Fruit fly (Drosophila melanogaster): ENCODE measurements around the gene CG8012.

The CG8012 gene

DNA sequence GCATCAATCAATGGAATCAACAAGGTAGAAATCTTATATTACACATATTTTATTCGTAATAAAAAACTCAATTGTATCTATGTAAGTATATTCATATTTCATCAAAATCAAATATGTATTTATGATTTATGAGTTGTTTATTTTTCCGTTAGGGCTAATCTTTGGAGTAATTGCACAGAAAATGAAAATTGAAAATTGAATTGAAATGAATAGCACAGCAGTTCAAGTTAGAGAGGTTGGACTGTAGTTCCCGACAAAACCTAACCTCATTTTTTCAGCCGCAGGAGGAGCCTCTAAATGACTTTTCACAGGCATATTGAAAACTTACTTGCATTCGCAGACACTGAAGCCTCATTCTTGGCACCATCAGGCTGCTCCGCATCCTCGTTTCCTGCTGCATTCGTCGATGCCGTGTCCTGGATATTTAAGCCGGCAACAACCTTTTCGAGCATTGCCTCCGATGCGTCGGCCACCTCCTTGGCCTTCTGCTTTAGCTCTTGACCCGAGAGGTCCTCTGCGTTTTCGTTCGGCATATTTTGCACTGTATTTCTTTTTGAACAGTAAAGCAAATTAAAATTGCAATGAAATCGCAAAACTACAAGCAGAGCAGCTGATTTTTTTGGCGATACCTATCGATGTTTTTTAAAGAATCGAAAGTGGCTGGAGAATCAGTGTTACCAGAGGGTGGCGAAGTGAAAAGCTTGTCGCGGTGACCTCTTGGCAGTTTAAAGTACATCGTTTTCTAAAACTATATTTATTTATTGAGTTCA lies 37.1 kb upstream of the CG8012 start, which contains the start of gene Nmt (continued):
- TF ChIP-seq CG42726 (GFP tag; IDR thresholded peaks at IDR 0.05; ENCODE audit: partially characterized antibody): peak; percentile 35; the same call in 1 of the 2 replicates
- TF ChIP-seq pan (optimal IDR thresholded peaks at IDR 0.05): no peak
- no peak for TF ChIP-seq pan (GFP tag; optimal IDR thresholded peaks at IDR 0.05 in 1 of 2, IDR thresholded peaks at IDR 0.05 in 1 of 2)
- TF ChIP-seq CG1024 (GFP tag; IDR thresholded peaks at IDR 0.05): no peak
- no peak for TF ChIP-seq CG9609 (GFP tag; optimal IDR thresholded peaks at IDR 0.05)
- no peak for TF ChIP-seq scrt (GFP tag; optimal IDR thresholded peaks at IDR 0.05)
- no peak for TF ChIP-seq Myb (GFP tag; optimal IDR thresholded peaks at IDR 0.05)
- no peak for TF ChIP-seq jumu (GFP tag; optimal IDR thresholded peaks at IDR 0.05)
- peak; percentile 86 for TF ChIP-seq hbn (GFP tag; IDR thresholded peaks at IDR 0.05; ENCODE audit: partially characterized antibody)
- no peak for TF ChIP-seq CG2875 (GFP tag; optimal IDR thresholded peaks at IDR 0.05)
- peak; percentile 30 for TF ChIP-seq Hsf (GFP tag; optimal IDR thresholded peaks at IDR 0.05)
- peak; percentile 67 for TF ChIP-seq CG2120 (GFP tag; optimal IDR thresholded peaks at IDR 0.05)
- TF ChIP-seq ranshi (GFP tag; IDR thresholded peaks at IDR 0.05): peak; percentile 14; the same call in 1 of the 2 replicates
- no peak for TF ChIP-seq al (GFP tag; IDR thresholded peaks at IDR 0.05)
- peak; percentile 45 for TF ChIP-seq MESR4 (GFP tag; optimal IDR thresholded peaks at IDR 0.05)
- no peak for TF ChIP-seq tap (tag; optimal IDR thresholded peaks at IDR 0.05)
- TF ChIP-seq Atf-2 (GFP tag; optimal IDR thresholded peaks at IDR 0.05): no peak
- no peak for TF ChIP-seq CG7357 (GFP tag; IDR thresholded peaks at IDR 0.05)
- TF ChIP-seq CG10274 (GFP tag; optimal IDR thresholded peaks at IDR 0.05): no peak
- no peak for TF ChIP-seq CG2199 (GFP tag; IDR thresholded peaks at IDR 0.05)
- peak in 1 of 2 experiments; percentile 4 for TF ChIP-seq Pdp1 (GFP tag; optimal IDR thresholded peaks at IDR 0.05)
- no peak for TF ChIP-seq CG4404 (GFP tag; IDR thresholded peaks at IDR 0.05)
- no peak for TF ChIP-seq CG12104 (GFP tag; optimal IDR thresholded peaks at IDR 0.05)
- no peak for TF ChIP-seq CG4820 (GFP tag; optimal IDR thresholded peaks at IDR 0.05)
- TF ChIP-seq HLH54F (GFP tag; optimal IDR thresholded peaks at IDR 0.05): no peak
- TF ChIP-seq chif (GFP tag; optimal IDR thresholded peaks at IDR 0.05): no peak
- no peak for TF ChIP-seq da (GFP tag; optimal IDR thresholded peaks at IDR 0.05)
- no peak for TF ChIP-seq CG18764 (GFP tag; optimal IDR thresholded peaks at IDR 0.05)
- TF ChIP-seq CG14710 (tag; optimal IDR thresholded peaks at IDR 0.05): no peak
- TF ChIP-seq CG3847 (GFP tag; IDR thresholded peaks at IDR 0.05): peak; percentile 25
- no peak for TF ChIP-seq Hmx (GFP tag; optimal IDR thresholded peaks at IDR 0.05)
- 0 out of 3 replicates have a peak, but pooled peaks have one; percentile 11 for TF ChIP-seq CG11093 (GFP tag; IDR thresholded peaks at IDR 0.05)
- no peak for TF ChIP-seq sima (GFP tag; optimal IDR thresholded peaks at IDR 0.05)
- TF ChIP-seq MBD-R2 (GFP tag; IDR thresholded peaks at IDR 0.05): peak; percentile 81
- peak; percentile 80 for TF ChIP-seq CG34224 (GFP tag; IDR thresholded peaks at IDR 0.05; ENCODE audit: partially characterized antibody)
- peak; percentile 7; the same call in 1 of the 2 replicates for TF ChIP-seq CG5953 (GFP tag; IDR thresholded peaks at IDR 0.05)
- TF ChIP-seq CG14441 (GFP tag; IDR thresholded peaks at IDR 0.05): no peak
- TF ChIP-seq eve (GFP tag; optimal IDR thresholded peaks at IDR 0.05): no peak
- TF ChIP-seq CG5180 (GFP tag; optimal IDR thresholded peaks at IDR 0.05): no peak
- peak; percentile 82 for TF ChIP-seq CG16813 (GFP tag; IDR thresholded peaks at IDR 0.05; ENCODE audit: partially characterized antibody)
- TF ChIP-seq Blimp-1 (GFP tag; optimal IDR thresholded peaks at IDR 0.05): peak; percentile 16
- no peak for TF ChIP-seq CG15696 (tag; optimal IDR thresholded peaks at IDR 0.05)
- TF ChIP-seq CG14667 (GFP tag; IDR thresholded peaks at IDR 0.05): peak; percentile 36; the same call in 1 of the 2 replicates
- peak; percentile 79 for TF ChIP-seq Dp (GFP tag; optimal IDR thresholded peaks at IDR 0.05)
- no peak for TF ChIP-seq prd (optimal IDR thresholded peaks at IDR 0.05)
- peak; percentile 51; the same call in 1 of the 3 replicates for TF ChIP-seq prd (GFP tag; IDR thresholded peaks at IDR 0.05)
- TF ChIP-seq HmgZ (tag; optimal IDR thresholded peaks at IDR 0.05): no peak
- TF ChIP-seq az2 (GFP tag; optimal IDR thresholded peaks at IDR 0.05): peak; percentile 5
- TF ChIP-seq CG6813 (GFP tag; optimal IDR thresholded peaks at IDR 0.05): no peak
- TF ChIP-seq gro (GFP tag; optimal IDR thresholded peaks at IDR 0.05): no peak

Measured in whole organism, embryonic.